Worm (Caenorhabditis elegans): ENCODE results near the gene D2062.4.
"Not testable (repeated sequence)": the region's sequence is repeated elsewhere in the genome, so short reads cannot be mapped to it uniquely, and the experiment has no call there.

D2062.4 gene

DNA sequence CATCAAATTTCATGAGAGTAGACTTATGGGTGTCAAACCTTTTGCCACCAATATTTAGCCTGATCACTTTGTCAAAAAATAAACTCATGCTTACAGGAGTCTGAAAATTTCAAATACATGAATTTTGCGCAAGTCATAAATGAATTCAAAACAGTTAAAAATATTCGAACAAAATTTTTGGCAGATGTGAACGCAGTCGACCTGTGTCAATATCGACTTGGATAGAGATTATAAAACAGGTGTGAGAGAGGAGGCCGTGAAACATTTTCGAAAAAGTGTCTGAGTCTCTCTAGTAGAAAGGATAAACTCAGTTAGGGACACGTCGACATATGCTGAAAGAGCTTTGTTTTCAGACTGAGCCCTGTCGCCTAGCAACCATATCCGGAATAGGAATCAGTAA is 23.6 kb downstream of the D2062.4 start, which contains the start of gene F22E5.12:
Gene F22E5.12 (minus strand): TSS at position 101 of the 400 bp plus-strand sequence.
- not testable (repeated sequence) for TF ChIP-seq zip-11 (GFP tag; IDR thresholded peaks at IDR 0.05); daf-12 (tag; optimal IDR thresholded peaks at IDR 0.05); arid-1 (GFP tag; conservative IDR thresholded peaks at IDR 0.05)

DNA sequence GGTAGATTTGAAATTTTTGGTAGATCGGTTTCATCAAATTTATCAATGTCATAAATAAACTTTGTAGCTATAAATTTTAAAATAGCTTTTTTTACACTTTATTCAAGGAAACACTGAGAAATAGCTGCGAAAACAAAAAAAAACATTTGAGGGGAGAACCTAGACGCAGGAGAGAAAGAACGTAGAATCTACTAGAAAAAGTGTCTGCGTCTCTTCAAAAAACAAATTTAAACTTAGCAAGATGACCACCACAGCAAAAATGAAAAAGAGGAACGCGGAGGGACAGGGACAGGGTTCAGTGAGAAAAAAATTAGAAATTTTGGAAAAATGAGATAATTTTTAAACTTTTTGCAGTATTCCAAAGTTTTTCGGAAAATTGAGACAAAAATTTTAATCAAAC is 25.8 kb downstream of the D2062.4 start:
- TF ChIP-seq hlh-11 (tag; optimal IDR thresholded peaks at IDR 0.05) (peak; percentile 10), ceh-20 (GFP tag; IDR thresholded peaks at IDR 0.05) (0 out of 2 replicates have a peak, but pooled peaks have one; percentile 19), jun-1 (tag; optimal IDR thresholded peaks at IDR 0.05) (no peak), daf-16 (GFP tag; optimal IDR thresholded peaks at IDR 0.05) (peak in 1 of 2 experiments; percentile 60), daf-16 (tag; optimal IDR thresholded peaks at IDR 0.05) (no peak), nhr-11 (tag; optimal IDR thresholded peaks at IDR 0.05) (peak; percentile 19), hmg-1.1 (GFP tag; IDR thresholded peaks at IDR 0.05) (peak; percentile 48; the same call in 1 of the 2 replicates), nhr-28 (tag; optimal IDR thresholded peaks at IDR 0.05) (peak; percentile 0), zag-1 (tag; optimal IDR thresholded peaks at IDR 0.05) (no peak)

DNA sequence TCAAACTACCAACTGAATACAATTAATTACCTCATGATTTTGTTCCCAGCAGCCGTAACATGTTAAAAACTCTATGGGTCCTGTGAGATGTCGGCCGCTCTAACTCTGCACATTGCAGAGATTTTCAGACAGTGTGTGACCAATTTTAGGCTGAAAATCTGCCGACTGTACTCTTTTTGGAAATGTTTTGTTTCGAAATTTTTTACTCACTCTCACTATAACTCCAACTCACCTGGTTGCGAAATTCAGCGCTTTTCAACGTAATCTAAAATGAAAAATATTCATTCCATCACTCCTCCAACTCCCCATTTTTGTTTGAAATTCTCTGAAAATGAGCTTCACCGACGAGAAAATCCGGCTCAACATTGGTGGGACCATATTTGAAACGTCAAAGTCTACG is 26.3 kb downstream of the D2062.4 start, which contains the start of the genes F22E5.13 and F22E5.6:
Gene F22E5.13 (minus strand): TSS at position 101 of the 400 bp plus-strand sequence.
Gene F22E5.6 (plus strand): TSS at position 297 of the 400 bp plus-strand sequence.
- TF ChIP-seq zag-1 (tag; optimal IDR thresholded peaks at IDR 0.05): no peak
- no peak for TF ChIP-seq mxl-3 (GFP tag; optimal IDR thresholded peaks at IDR 0.05)
- no peak for TF ChIP-seq lsy-2 (tag; optimal IDR thresholded peaks at IDR 0.05)
- no peak for TF ChIP-seq fkh-10 (GFP tag; optimal IDR thresholded peaks at IDR 0.05)

DNA sequence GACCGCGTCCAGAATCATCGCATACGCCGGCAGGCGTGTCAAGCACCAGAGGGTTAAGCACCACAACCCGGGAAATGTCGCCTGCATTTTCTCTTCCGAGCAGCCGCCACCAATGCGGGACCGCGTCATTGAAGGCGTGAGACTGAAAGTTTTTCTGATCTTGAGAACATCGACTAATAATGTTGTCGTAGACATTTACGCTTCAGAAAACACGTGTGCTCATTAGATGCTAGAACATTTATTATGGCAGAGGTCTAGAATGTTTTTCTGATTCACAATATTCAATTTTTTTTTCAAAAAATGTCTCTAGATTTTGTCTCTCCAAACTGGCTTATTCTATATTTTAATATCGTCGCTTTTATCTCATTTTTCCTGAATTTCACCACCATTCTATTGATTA is 33.4 kb downstream of the D2062.4 start, which contains the start of gene sri-47:
Gene sri-47 (plus strand): TSS at position 301 of the 400 bp plus-strand sequence.
- TF ChIP-seq ceh-62 (tag; optimal IDR thresholded peaks at IDR 0.05): no peak
- TF ChIP-seq set-16 (GFP tag; IDR thresholded peaks at IDR 0.05): 0 out of 2 replicates have a peak, but pooled peaks have one; percentile 23
- peak in 1 of 2 experiments; percentile 85 for TF ChIP-seq unc-62 (GFP tag; optimal IDR thresholded peaks at IDR 0.05 in 1 of 2)
- no peak for TF ChIP-seq unc-62 (tag; optimal IDR thresholded peaks at IDR 0.05)
- 0 out of 2 replicates have a peak, but pooled peaks have one; percentile 39 for TF ChIP-seq D1046.2 (GFP tag; IDR thresholded peaks at IDR 0.05)

DNA sequence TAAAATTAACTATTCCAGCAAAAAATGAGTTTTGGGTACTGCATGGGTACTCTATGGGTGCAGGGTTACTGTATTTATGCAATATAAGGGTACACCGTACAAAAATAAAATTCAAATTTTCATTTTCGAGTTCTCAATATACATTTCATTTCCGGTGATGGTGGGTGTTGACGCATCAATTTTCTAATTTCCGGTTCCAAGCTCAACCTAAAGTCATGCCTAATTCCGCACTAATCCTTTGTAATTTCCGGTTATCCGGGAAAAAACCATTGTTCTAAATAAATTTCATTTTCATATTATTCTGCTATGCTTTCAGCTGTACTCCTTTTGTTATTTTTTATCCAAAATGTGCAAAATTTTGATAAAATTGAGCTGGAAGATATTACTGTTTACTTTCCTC is 36.2 kb downstream of the D2062.4 start, which contains the start of gene gcy-21:
Gene gcy-21 (plus strand): TSS at position 301 of the 400 bp plus-strand sequence.
- TF ChIP-seq ZK337.2 (GFP tag; IDR thresholded peaks at IDR 0.05) (no peak), R02D3.7 (tag; optimal IDR thresholded peaks at IDR 0.05) (no peak), nhr-102 (tag; optimal IDR thresholded peaks at IDR 0.05) (no peak), mxl-2 (GFP tag; conservative IDR thresholded peaks at IDR 0.05) (no peak), tra-1 (GFP tag; IDR thresholded peaks at IDR 0.05) (no peak), lin-29 (GFP tag; IDR thresholded peaks at IDR 0.05) (no peak), F49E8.2 (tag; optimal IDR thresholded peaks at IDR 0.05; ENCODE audit: borderline replicate concordance) (no peak), mep-1 (tag; optimal IDR thresholded peaks at IDR 0.05) (no peak), dmd-8 (GFP tag; IDR thresholded peaks at IDR 0.05) (no peak), lin-15B (tag; optimal IDR thresholded peaks at IDR 0.05) (no peak), tag-97 (GFP tag; IDR thresholded peaks at IDR 0.05) (no peak), nhr-77 (tag; optimal IDR thresholded peaks at IDR 0.05) (no peak), saeg-2 (GFP tag; IDR thresholded peaks at IDR 0.05) (no peak), ctbp-1 (GFP tag; IDR thresholded peaks at IDR 0.05) (no peak), spr-3 (GFP tag; optimal IDR thresholded peaks at IDR 0.05) (no peak), aly-2 (tag; optimal IDR thresholded peaks at IDR 0.05) (no peak), Y5F2A.4 (GFP tag; optimal IDR thresholded peaks at IDR 0.05) (no peak)
